Worm (Caenorhabditis elegans): ENCODE results near the gene C14C11.1.

C14C11.1 gene

DNA sequence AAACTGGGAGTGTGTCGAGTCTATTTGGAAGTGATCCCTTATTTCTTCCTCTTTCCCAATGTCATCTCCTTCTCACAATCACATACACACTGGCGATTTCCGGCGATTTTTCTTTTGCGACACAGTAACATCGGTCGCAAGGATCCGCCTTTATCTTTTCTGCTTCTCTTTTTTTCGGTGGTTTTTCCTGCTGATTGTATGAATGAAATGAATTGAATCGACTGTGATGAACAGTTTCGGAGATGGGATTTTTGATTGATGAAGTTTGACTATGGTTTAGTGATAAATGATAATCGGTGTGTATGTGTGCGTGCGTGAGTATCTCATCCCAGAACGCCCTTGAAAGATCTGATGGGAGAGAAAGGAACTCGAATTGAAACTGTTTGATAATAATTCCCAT is 37.7 kb downstream of the C14C11.1 start (continued):
- TF ChIP-seq duxl-1 (tag; optimal IDR thresholded peaks at IDR 0.05; ENCODE audit: poor library complexity) (no peak), madf-9 (GFP tag; conservative IDR thresholded peaks at IDR 0.05) (no peak), aha-1 (tag) (peak; percentile 89), spr-1 (tag; optimal IDR thresholded peaks at IDR 0.05) (no peak), dmd-6 (GFP tag; IDR thresholded peaks at IDR 0.05) (no peak), nhr-28 (tag; optimal IDR thresholded peaks at IDR 0.05) (peak; percentile 52), F44E2.7 (GFP tag; IDR thresholded peaks at IDR 0.05) (no peak), hlh-11 (tag; optimal IDR thresholded peaks at IDR 0.05) (peak; percentile 68), mxl-3 (GFP tag; optimal IDR thresholded peaks at IDR 0.05) (peak; percentile 39), F49E8.2 (tag; optimal IDR thresholded peaks at IDR 0.05; ENCODE audit: borderline replicate concordance) (no peak)

- no peak for TF ChIP-seq nhr-48 (tag; optimal IDR thresholded peaks at IDR 0.05)
- no peak for TF ChIP-seq daf-16 (GFP tag; optimal IDR thresholded peaks at IDR 0.05)
- TF ChIP-seq daf-16 (tag; optimal IDR thresholded peaks at IDR 0.05) = no peak
- TF ChIP-seq zfp-3 (GFP tag; conservative IDR thresholded peaks at IDR 0.05) = no peak
- TF ChIP-seq unc-62 (GFP tag; optimal IDR thresholded peaks at IDR 0.05 in 1 of 2) = no peak
- no peak for TF ChIP-seq unc-62 (tag; optimal IDR thresholded peaks at IDR 0.05)
- no peak for TF ChIP-seq mep-1 (tag; optimal IDR thresholded peaks at IDR 0.05)
- TF ChIP-seq mxl-3 (GFP tag; optimal IDR thresholded peaks at IDR 0.05) = no peak
- no peak for TF ChIP-seq ceh-32 (tag; optimal IDR thresholded peaks at IDR 0.05; ENCODE audit: poor library complexity)
- no peak for TF ChIP-seq gei-8 (GFP tag; optimal IDR thresholded peaks at IDR 0.05)
- no peak for TF ChIP-seq cey-2 (tag; optimal IDR thresholded peaks at IDR 0.05; ENCODE audit: borderline replicate concordance, insufficient read depth)
- no peak for TF ChIP-seq lin-29 (GFP tag; IDR thresholded peaks at IDR 0.05)
- TF ChIP-seq ZK546.5 (tag; optimal IDR thresholded peaks at IDR 0.05) = no peak
- TF ChIP-seq madf-9 (GFP tag; conservative IDR thresholded peaks at IDR 0.05) = no peak
- TF ChIP-seq nhr-237 (tag; optimal IDR thresholded peaks at IDR 0.05) = no peak
- no peak for TF ChIP-seq lin-13 (GFP tag; optimal IDR thresholded peaks at IDR 0.05)
Measured at ce11 chrV:5704467-5704866, 41.0 kb downstream of the C14C11.1 start.

- TF ChIP-seq lin-39 (tag; optimal IDR thresholded peaks at IDR 0.05) = no peak
- peak; percentile 47 for TF ChIP-seq aha-1 (tag)
Measured at ce11 chrV:5705510-5705909, 42.1 kb downstream of the C14C11.1 start, which contains the start of gene peli-1. TSS of gene peli-1 (plus strand) at chrV:5705810.

DNA sequence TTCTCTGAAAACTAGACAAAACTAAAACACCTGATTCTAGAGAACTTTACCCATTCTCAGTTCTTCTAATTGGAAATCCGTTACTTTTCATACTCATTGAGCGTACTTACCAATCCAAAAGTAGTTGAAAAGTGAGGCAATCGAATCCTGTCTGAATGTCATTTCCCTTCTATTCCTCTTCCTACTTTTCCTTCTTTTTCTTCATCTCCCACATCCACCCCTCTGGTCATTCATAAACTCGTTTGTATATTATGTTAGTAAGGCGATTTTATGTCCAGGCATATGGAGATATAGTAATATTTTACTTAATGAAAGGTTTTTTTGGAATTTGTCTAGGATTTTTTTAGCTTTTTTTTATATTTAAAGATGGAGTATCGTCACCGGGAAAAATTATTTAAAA is 44.9 kb downstream of the C14C11.1 start:
- TF ChIP-seq mdt-29 (GFP tag; IDR thresholded peaks at IDR 0.05) = no peak
- peak in 1 of 2 experiments; percentile 52 for TF ChIP-seq unc-62 (GFP tag; optimal IDR thresholded peaks at IDR 0.05 in 1 of 2)
- no peak for TF ChIP-seq unc-62 (tag; optimal IDR thresholded peaks at IDR 0.05)

DNA sequence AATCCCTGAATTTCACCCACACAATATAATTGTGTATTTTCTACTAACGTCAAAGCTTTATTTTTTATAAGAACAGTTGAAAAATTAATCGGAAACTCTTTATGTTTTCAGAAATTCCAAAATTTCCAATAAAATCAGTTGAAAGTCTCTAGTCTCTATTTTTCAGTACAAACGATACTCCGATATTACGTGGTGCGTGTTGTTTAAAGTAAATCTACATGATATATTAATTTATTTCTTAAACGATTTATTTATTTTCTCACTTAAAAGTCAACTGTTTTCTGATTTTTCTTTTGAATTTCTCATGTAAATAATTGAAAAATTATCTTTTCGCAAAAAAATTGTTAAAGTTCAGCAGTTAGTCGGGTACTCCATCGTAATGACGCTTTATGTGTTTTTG is 48.8 kb downstream of the C14C11.1 start:
- TF ChIP-seq R02D3.7 (tag; optimal IDR thresholded peaks at IDR 0.05) (peak; percentile 54), ceh-44 (GFP tag; IDR thresholded peaks at IDR 0.05) (no peak), Y48G9A.11 (GFP tag; IDR thresholded peaks at IDR 0.05) (peak; percentile 88)

DNA sequence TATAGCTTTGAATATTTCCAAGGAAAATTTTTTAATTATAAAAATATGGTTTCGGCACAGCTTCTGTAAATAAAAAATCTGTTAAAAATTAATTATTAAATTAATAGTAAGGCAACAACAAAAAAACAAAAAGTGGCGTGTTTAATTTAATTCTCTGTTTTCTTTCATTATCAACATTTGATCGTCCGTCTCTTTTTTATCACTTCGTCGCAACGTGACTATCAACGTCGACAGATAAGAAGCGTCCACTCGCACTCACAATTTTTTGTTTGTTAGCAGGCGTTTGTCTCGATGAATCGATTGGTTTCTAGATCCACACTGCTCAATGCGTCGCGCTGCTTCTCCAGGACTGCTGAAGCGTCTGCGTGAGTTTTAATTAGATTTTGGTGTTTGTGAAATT is 49.2 kb downstream of the C14C11.1 start, which contains the start of gene gcst-1:
gcst-1 (plus strand) TSS at position 277 of the 400 bp plus-strand sequence.
- TF ChIP-seq nhr-48 (tag; optimal IDR thresholded peaks at IDR 0.05) = peak; percentile 14
- TF ChIP-seq mxl-2 (GFP tag; conservative IDR thresholded peaks at IDR 0.05) = no peak
- TF ChIP-seq dpl-1 (GFP tag; optimal IDR thresholded peaks at IDR 0.05) = no peak
- TF ChIP-seq unc-62 (GFP tag; optimal IDR thresholded peaks at IDR 0.05 in 1 of 2) = no peak
- no peak for TF ChIP-seq unc-62 (tag; optimal IDR thresholded peaks at IDR 0.05)
- no peak for TF ChIP-seq zfp-2 (tag; optimal IDR thresholded peaks at IDR 0.05)
- TF ChIP-seq unc-130 (GFP tag; optimal IDR thresholded peaks at IDR 0.05) = no peak
- no peak for TF ChIP-seq daf-16 (GFP tag; optimal IDR thresholded peaks at IDR 0.05)
- TF ChIP-seq daf-16 (tag; optimal IDR thresholded peaks at IDR 0.05) = peak; percentile 89
- TF ChIP-seq lin-1 (GFP tag; IDR thresholded peaks at IDR 0.05) = peak; percentile 33; the same call in 1 of the 2 replicates
- TF ChIP-seq daf-12 (tag; optimal IDR thresholded peaks at IDR 0.05) = no peak
- peak; percentile 33 for TF ChIP-seq pqm-1 (tag; optimal IDR thresholded peaks at IDR 0.05)
- no peak for TF ChIP-seq unc-39 (tag; optimal IDR thresholded peaks at IDR 0.05)
- TF ChIP-seq nhr-76 (tag; optimal IDR thresholded peaks at IDR 0.05) = no peak
- TF ChIP-seq Y75B8A.6 (GFP tag; IDR thresholded peaks at IDR 0.05) = no peak
- TF ChIP-seq F37D6.2 (tag; optimal IDR thresholded peaks at IDR 0.05) = no peak
- no peak for TF ChIP-seq zip-11 (GFP tag; IDR thresholded peaks at IDR 0.05)
- TF ChIP-seq nhr-11 (tag; optimal IDR thresholded peaks at IDR 0.05) = no peak
- TF ChIP-seq lin-39 (tag; optimal IDR thresholded peaks at IDR 0.05) = no peak
- no peak for TF ChIP-seq ceh-32 (tag; optimal IDR thresholded peaks at IDR 0.05; ENCODE audit: poor library complexity)
- no peak for TF ChIP-seq hif-1 (tag; optimal IDR thresholded peaks at IDR 0.05)

Data from whole organism, L4 larva.